Fruit fly (Drosophila melanogaster): ENCODE data around the gene He.

DNA sequence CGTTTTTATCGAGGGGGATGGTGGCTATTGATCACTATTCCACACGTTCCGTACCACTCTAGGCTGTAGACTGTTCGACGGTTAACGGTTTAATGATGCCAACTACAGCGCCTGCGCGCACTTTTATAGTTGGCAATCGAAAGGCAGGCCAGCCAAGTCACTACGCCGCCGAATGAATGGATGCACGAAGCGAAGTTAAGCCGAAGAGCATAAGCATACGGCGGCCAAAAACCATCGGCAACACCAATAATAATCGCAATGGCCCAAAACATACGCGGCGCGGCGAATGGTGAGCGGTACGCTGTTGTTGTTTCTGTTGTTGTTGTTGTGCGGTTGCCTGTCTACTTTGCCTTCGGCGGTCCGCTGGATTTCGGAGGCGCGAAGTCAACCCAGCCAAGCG is 49.3 kb downstream of the He start, which contains the start of gene Vajk1:
- no peak for TF ChIP-seq psq (optimal IDR thresholded peaks at IDR 0.05)
- TF ChIP-seq pan (optimal IDR thresholded peaks at IDR 0.05) = no peak

Measured in whole organism.